Fruit fly (Drosophila melanogaster): ENCODE measurements around the gene CG34426.

The CG34426 gene

dm6 chr3L:8852907-8853306 lies 50.6 kb downstream of the CG34426 start:
- no peak for TF ChIP-seq kay (GFP tag; ENCODE audit: borderline replicate concordance)
- TF ChIP-seq CG14711 (tag; optimal IDR thresholded peaks at IDR 0.05), result no peak
- no peak for TF ChIP-seq pad (GFP tag; optimal IDR thresholded peaks at IDR 0.05)
- no peak for TF ChIP-seq CG1620 (GFP tag; optimal IDR thresholded peaks at IDR 0.05)
- no peak for TF ChIP-seq CG7045 (GFP tag; optimal IDR thresholded peaks at IDR 0.05)

Measured in whole organism, adult.